Worm (Caenorhabditis elegans) whole organism, dauer: ENCODE measurements around the gene F59E11.2.

ENCODE experiments used
- unc-62 ChIP-seq: sonication (generic microtip); optimal IDR thresholded peaks from 2 replicates; lab custom pipeline; 2017; ENCODE audit warnings: missing biosample characterization, missing genetic modification reagents, missing genetic modification characterization

The F59E11.2 gene

ce11 chrV:9001175-9001574 is at the start of gene F59E11.2:
Gene F59E11.2, plus strand, starts transcription at chrV:9001475.
- TF ChIP-seq unc-62 = no peak

DNA sequence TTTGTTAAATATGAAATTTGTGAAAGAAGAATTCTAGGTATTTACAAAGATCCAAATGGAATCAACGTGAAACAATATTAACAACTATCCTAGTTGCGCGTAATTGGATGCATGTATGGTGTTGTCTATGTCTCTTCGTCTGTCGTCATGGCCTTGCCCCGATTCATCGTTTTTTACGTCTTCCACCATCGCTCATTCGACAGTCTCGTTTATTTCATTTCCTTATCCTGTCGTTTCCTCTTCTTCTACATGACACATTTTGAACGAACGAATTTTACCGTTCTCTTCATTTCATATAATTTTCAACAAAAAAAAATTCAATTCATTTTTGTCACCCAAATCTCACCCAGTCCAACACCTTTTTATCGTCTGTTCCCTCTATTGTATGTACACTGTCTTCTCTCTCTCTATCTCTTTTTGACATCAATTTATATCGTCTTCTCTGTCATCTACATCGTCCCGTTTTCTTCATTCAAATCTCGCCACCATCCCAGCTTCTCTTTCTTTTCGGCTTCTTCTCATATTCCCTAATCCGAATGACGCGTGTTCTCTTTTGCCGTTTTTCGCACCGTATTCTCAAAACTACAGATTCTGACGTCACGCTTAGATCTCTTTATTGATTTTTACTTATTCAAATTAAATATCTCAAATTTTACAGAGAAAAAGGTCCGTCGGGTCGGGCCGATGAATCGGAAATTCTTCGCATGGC is 44.7 kb upstream of the F59E11.2 start, which contains the start of gene ttc-17:
Gene ttc-17, plus strand, starts transcription at position 659 of the 709 bp plus-strand sequence.
- TF ChIP-seq unc-62 = no peak

- TF ChIP-seq unc-62 = no peak
These were observed 37.1 kb upstream of the F59E11.2 start, which contains the start of gene nhr-44 for ce11 chrV:8964055-8964758. Gene nhr-44, minus strand, starts transcription at chrV:8964105.

ce11 chrV:8966086-8966485 is 35.2 kb upstream of the F59E11.2 start, which contains the start of gene nhr-219:
Gene nhr-219, minus strand, starts transcription at chrV:8966186.
- no peak for TF ChIP-seq unc-62

- TF ChIP-seq unc-62 = no peak
These were observed 29.0 kb upstream of the F59E11.2 start, which contains the start of gene nhr-195 for ce11 chrV:8972271-8972670. Gene nhr-195, minus strand, starts transcription at chrV:8972371.

DNA sequence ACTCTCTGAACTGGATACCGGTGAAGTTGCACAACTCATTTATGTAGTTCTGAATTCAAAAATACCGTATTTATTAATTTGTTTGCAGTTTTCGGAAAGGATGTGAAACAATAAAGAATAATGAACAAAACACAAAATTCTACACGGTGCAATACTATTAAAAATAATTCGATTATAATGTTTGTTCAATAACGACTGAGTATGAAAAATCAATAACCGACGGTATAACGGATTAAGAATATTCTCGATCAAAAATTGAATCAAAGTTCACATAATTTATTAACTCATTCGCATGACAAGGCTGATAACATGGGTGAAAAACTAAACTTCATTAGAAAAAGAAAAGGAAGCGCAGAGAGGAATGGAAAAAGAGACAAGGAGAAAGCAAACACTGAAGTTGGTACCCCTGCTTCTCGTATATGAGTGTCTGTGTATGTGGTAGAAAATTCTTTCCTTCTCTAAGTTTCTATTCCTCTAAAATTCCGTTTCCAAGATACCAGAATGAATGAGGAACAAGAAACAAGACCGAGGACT is 26.3 kb upstream of the F59E11.2 start, which contains the start of gene nhr-143:
Gene nhr-143, minus strand, starts transcription at position 51 of the 534 bp plus-strand sequence.
- TF ChIP-seq unc-62 = no peak

ce11 chrV:8977895-8978294 is 23.4 kb upstream of the F59E11.2 start:
- no peak for TF ChIP-seq unc-62

DNA sequence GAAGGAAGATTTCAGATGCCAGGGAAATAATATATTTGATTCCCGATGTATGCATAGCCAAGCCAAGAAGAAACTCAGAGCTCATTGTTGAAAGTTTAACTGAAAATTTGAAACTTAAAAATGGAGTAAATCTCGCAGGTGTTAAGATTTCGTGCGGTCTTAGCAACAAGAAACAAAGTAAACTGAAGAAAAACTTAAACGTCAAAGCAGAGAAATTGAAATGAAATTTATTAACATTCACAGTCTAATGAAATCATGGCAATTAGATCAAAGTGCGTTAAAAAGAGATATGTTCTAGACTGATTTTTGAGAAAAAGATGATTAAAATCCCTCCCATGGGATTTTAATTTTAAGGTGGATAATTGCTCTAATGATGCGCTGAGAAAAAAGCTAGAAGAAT is 20.4 kb upstream of the F59E11.2 start, which contains the start of gene str-84:
Gene str-84, minus strand, starts transcription at position 101 of the 400 bp plus-strand sequence.
- TF ChIP-seq unc-62 = no peak

- no peak for TF ChIP-seq unc-62
These were observed 17.7 kb upstream of the F59E11.2 start, which contains the start of gene str-86 for ce11 chrV:8983604-8984003. Gene str-86, minus strand, starts transcription at chrV:8983704.

DNA sequence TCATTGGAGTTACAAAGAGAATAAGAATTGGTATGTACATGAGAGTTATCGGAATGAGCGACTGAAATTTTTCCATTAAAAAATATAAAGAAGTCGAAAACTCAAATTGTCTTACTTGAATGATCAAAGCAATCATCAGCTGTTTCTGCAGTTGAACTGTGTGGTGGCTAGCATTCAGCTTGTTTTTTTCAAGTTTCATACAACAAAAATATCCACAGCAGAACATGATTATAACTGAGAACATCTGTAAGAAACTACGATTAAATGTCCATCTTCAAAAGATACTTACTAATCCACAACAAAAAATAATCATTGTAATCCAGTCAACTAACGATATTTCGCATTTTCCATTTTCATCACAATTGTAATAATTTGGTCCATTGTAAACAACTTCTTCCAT is 16.5 kb upstream of the F59E11.2 start:
- TF ChIP-seq unc-62 = no peak

DNA sequence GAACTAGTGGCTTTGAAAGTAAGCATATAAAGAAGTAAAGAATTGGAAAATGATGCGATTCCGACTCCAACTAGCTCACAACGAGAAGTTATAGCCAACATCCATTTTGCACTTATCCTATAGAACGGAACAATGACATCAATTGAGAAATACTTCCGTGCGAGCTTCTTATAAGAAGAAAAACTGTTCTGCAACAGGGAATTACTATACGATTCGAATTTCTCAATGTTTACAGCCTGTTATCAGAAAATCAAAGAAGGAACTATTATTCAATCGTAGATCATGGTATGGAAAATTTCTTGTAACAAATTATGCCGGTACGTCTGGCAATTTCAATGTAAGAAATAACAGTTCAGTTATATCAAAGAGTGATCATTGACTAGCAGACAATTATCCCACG is 15.5 kb upstream of the F59E11.2 start, which contains the start of gene str-85:
Gene str-85, minus strand, starts transcription at position 101 of the 400 bp plus-strand sequence.
- TF ChIP-seq unc-62 = no peak

DNA sequence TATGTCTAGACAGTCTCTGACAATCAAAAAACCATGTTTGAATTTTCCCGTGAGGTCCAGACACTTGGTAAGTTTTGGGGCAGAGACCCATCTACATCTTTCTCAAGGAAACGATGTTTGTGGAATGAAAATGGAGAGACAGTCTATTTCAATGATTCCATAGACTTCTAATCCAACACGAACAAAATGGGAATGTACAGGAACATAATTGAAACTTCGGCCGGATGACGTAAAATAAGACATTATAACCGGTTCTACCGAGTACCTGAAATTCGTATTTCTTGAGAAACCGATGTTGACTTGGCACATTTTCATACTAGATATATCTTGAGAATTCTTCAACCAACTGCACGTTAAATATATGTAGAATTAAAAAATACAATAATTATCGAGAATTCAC is 13.2 kb upstream of the F59E11.2 start, which contains the start of gene str-87:
Gene str-87, minus strand, starts transcription at position 101 of the 400 bp plus-strand sequence.
- no peak for TF ChIP-seq unc-62

ce11 chrV:8990194-8990649 is 11.1 kb upstream of the F59E11.2 start, which contains the start of gene F59E11.7:
Gene F59E11.7, plus strand, starts transcription at chrV:8990244.
- no peak for TF ChIP-seq unc-62

DNA sequence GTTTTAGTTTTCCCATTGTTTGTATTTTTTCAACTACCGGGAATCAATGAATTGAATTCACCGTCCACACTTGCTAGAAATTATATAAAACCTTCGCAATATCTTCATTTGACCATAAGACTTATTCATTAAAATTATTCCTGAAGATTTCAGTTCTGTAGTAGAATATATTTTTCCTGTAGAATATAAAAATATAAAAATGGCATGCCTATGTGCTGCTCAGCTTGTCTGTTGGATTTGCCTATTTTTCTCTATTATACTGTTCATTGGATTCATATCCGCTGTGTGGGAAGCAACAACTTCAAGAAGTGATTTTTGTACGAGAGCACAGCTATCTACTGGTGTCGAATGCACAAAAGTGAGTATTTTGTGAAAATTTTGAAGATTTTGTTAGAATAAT is 9.6 kb upstream of the F59E11.2 start, which contains the start of gene F59E11.6:
Gene F59E11.6, plus strand, starts transcription at position 111 of the 400 bp plus-strand sequence.
- TF ChIP-seq unc-62 = no peak

ce11 chrV:8994272-8994671 is 7.0 kb upstream of the F59E11.2 start:
- no peak for TF ChIP-seq unc-62

DNA sequence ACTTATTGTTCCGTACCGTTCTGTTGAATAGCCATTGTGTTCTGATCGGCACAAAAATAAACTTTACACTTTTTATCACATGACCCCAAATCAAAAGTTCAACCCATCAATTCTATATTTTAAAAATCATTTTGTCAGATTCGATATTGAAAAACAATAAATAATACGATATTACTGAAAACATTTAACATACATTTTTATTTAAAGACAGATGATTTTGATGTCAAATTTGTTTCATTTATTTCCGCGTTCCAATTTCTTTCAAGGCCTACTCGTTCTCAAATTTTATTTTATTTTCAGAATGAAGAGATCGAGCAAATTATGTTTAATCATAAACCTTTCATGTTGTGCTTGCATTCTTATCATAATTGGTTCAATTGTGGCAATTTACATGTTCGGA is 6.5 kb upstream of the F59E11.2 start, which contains the start of gene F59E11.5:
Gene F59E11.5, plus strand, starts transcription at position 301 of the 400 bp plus-strand sequence.
- TF ChIP-seq unc-62 = no peak

DNA sequence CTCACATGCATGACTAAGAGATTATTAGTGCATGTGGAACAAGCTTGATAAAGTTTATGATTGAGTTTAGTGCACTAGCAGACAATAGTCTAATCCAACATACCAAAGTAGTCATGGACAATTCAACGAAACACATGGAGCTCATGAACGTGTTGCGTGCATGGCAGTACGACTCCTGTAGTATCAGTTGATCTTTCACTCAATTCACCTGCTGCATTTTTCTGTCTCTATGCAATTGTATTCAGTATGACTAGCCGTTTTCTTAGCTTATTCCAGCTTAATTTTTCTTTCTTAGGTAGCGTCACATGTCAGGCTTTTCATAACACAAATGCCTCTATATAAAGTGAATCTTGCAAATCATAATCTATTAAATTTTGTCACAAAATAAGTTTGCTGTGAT is 2.0 kb downstream of the F59E11.2 start, which contains the start of gene srx-1:
Gene srx-1, plus strand, starts transcription at position 382 of the 400 bp plus-strand sequence.
- no peak for TF ChIP-seq unc-62
